Worm (Caenorhabditis elegans): ENCODE measurements around the gene C26E6.12.

DNA sequence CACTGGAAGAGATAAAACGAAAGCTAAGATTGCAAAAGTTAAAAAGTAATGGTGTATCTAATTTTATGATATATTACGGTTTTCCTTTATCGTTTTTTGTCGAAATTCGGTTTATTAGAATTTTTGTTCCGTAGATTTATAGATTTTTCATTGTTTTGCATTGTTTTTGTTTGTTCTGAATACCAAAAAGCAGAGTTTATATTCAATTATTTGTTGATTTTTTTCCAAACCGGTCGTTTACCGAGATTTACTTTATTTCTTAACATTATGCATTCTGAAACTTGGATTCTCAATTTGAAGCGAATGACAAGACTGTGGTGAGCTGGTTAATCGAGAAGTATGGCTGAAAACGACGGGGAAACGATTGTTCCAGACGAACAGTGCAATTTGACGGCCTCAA, 5.0 kb upstream of the C26E6.12 start, which contains the start of gene fsn-1:
- TF ChIP-seq unc-98 (GFP tag; IDR thresholded peaks at IDR 0.05) (no peak), ceh-8 (GFP tag; optimal IDR thresholded peaks at IDR 0.05) (no peak), fkh-10 (GFP tag; optimal IDR thresholded peaks at IDR 0.05) (no peak), ceh-82 (tag; optimal IDR thresholded peaks at IDR 0.05) (no peak), lin-13 (GFP tag; optimal IDR thresholded peaks at IDR 0.05) (no peak), irx-1 (tag; optimal IDR thresholded peaks at IDR 0.05) (no peak), elt-3 (tag; optimal IDR thresholded peaks at IDR 0.05) (no peak), tlp-1 (tag; optimal IDR thresholded peaks at IDR 0.05) (no peak)

Data from whole organism, L1 larva.